Worm (Caenorhabditis elegans): ENCODE data around the gene F35H12.1.

The F35H12.1 gene

ce11 chrX:938269-938883 is 4.8 kb downstream of the F35H12.1 start, which contains the start of gene F53H8.3:
TSS of gene F53H8.3 (plus strand) at chrX:938543.
- no peak for TF ChIP-seq dao-5 (tag; optimal IDR thresholded peaks at IDR 0.05)
- TF ChIP-seq W03F9.2 (tag; optimal IDR thresholded peaks at IDR 0.05): no peak
- no peak for TF ChIP-seq him-1 (tag; optimal IDR thresholded peaks at IDR 0.05)

DNA sequence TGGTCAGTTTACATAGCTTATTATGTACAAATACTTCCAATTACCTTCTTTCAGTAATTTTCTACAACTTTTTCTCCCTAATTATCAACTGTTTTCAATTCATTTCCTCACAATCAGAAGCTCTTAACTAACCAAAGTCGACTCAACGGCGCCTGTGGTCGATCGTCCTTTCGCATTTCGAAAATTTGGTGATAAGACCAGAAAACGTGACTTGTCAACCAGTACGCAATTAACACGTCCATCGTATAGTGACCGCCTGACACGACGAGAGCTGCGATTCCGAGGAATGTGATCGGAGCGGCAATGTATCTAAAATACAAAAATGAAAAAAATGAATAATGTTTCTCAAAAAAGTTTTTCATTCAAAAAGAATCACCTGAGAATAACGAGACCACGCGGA is 12.1 kb downstream of the F35H12.1 start:
- TF ChIP-seq W03F9.2 (tag; optimal IDR thresholded peaks at IDR 0.05) (no peak), him-1 (tag; optimal IDR thresholded peaks at IDR 0.05) (no peak), dao-5 (tag; optimal IDR thresholded peaks at IDR 0.05) (no peak)

- no peak for TF ChIP-seq him-1 (tag; optimal IDR thresholded peaks at IDR 0.05)
- no peak for TF ChIP-seq W03F9.2 (tag; optimal IDR thresholded peaks at IDR 0.05)
- TF ChIP-seq dao-5 (tag; optimal IDR thresholded peaks at IDR 0.05): no peak
These were observed 14.3 kb downstream of the F35H12.1 start for ce11 chrX:947885-948284.

- no peak for TF ChIP-seq dao-5 (tag; optimal IDR thresholded peaks at IDR 0.05)
These were observed 15.2 kb downstream of the F35H12.1 start, which contains the start of gene sms-2 for ce11 chrX:948783-949182. TSS of gene sms-2 (minus strand) at chrX:948883.

DNA sequence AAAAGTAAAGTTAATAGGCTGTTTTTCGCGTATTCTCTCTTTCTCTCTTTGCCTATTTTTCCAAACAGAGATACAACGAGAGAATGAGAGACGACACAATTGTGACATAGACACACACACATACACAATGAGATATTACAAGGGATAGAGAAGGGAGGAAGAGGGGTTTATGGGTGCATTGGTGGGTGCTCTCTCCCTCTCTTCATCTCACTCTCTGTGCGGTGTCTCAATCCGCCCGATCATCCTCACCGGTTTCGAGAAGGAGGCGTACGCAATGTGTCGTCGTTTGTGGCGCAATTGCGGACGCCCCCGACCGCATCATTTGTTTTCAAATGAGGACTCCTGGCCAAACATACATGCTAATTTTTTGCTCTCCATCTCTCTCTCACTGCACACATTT is 15.9 kb downstream of the F35H12.1 start:
- TF ChIP-seq dao-5 (tag; optimal IDR thresholded peaks at IDR 0.05) (no peak), him-1 (tag; optimal IDR thresholded peaks at IDR 0.05) (peak; percentile 95), W03F9.2 (tag; optimal IDR thresholded peaks at IDR 0.05) (peak; percentile 75)

DNA sequence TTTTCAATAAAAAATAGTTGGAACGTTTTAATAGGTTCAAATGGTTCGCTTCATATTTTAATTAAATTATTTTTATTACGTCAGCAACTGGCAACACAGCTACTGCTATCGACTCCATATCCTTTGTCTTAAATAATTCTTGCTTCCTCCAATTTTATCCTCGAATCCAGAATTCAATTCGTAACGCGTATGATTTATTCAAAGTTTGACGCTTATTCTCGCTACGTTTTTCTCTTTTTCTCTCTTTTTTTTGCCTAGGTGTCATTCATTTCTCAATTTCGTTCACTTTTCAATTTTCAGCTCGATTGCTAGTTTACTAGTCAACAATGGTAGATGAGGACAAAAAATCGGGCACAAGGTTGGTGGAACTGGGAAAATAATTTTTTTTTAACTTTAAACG is 16.9 kb downstream of the F35H12.1 start, which contains the start of gene arr-1:
TSS of gene arr-1 (plus strand) at position 301 of the 400 bp plus-strand sequence.
- no peak for TF ChIP-seq W03F9.2 (tag; optimal IDR thresholded peaks at IDR 0.05)
- TF ChIP-seq him-1 (tag; optimal IDR thresholded peaks at IDR 0.05): no peak
- no peak for TF ChIP-seq dao-5 (tag; optimal IDR thresholded peaks at IDR 0.05)

DNA sequence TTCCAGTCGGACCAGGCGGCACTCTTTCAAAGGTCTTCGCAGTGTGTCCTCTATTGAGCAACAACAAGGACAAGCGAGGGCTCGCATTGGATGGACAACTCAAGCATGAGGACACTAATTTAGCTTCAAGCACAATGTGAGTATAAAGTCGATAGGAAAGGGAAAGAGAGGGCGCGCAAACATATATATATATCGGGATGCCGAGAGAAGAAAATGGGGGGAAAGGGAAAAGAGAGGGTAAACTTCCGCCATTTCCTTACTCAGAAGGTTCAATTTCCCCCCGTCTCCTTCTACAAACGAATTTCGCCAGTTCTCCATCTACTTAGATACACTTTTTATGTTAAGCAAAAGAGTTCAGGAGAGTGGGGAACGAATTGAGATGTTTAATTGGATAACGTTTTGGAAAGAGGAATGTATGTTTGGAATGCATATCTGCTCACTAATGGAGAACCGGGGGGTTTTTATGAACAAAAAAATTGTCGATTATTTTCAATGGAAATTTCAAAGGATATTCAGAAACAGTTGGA is 19.0 kb downstream of the F35H12.1 start:
- TF ChIP-seq him-1 (tag; optimal IDR thresholded peaks at IDR 0.05) (no peak), W03F9.2 (tag; optimal IDR thresholded peaks at IDR 0.05) (no peak), dao-5 (tag; optimal IDR thresholded peaks at IDR 0.05) (no peak)

ce11 chrX:954499-955061 is 21.0 kb downstream of the F35H12.1 start, which contains the start of gene apm-3:
TSS of gene apm-3 (plus strand) at chrX:954975.
- TF ChIP-seq W03F9.2 (tag; optimal IDR thresholded peaks at IDR 0.05): peak; percentile 2
- no peak for TF ChIP-seq dao-5 (tag; optimal IDR thresholded peaks at IDR 0.05)
- TF ChIP-seq him-1 (tag; optimal IDR thresholded peaks at IDR 0.05): no peak

DNA sequence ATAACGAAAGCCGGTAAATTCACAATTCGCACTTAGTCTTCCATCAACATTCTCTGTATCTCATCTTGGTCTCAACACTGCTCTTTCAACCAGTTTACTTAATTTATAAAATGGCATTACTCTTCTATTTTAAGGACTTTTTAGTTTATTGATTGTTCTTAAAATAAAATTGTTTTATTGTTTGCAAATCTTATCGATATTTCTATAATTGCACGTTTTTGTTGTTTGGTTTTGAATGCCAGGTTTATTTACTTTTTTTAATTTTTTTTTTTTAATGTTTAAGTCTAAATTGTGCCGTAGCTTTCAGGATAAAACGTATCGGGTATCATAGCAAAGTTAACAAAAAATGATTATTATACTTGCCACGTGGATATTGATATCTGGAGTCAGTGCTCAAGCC is 24.0 kb downstream of the F35H12.1 start, which contains the start of gene chil-10:
TSS of gene chil-10 (plus strand) at position 301 of the 400 bp plus-strand sequence.
- TF ChIP-seq him-1 (tag; optimal IDR thresholded peaks at IDR 0.05): no peak
- no peak for TF ChIP-seq W03F9.2 (tag; optimal IDR thresholded peaks at IDR 0.05)
- TF ChIP-seq dao-5 (tag; optimal IDR thresholded peaks at IDR 0.05): no peak

DNA sequence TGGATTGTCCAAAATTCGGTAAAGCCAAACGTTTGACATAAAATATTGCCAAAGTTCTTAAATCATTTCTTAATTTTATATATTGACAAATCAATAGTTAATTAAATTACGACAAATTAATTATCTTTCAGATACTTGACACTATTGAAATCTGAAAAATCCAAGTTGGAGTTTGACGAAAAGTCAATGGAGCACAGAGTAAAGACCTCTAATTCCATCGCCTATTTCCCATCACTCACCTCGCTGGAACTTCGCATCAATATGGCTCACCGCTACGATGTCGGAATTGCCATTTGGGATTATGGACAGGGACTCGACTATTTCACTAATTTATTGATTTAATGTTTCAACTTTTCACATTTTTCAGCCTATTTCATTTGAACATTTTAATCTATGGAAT is 26.5 kb downstream of the F35H12.1 start:
- TF ChIP-seq W03F9.2 (tag; optimal IDR thresholded peaks at IDR 0.05) (no peak), him-1 (tag; optimal IDR thresholded peaks at IDR 0.05) (no peak), dao-5 (tag; optimal IDR thresholded peaks at IDR 0.05) (no peak)

DNA sequence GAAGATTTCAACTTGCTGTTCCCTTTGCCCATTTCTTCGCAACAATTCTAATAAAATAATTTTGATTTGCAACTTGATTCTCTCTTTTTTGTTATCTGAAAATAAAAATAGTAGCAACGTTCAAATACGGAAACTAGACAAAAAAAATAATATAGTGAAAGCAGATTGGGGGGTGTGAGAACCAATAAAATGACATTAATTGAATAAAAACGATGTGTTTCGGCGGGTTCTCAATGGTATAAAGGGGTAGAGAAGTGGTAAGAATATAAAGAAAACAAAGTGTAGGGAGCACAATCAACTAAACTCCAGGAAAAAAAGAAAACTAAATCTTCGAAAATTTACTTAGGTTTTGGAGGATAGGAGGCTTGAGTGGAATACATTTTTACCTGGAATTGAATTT is 29.6 kb downstream of the F35H12.1 start, which contains the start of gene ncs-1:
TSS of gene ncs-1 (minus strand) at position 101 of the 400 bp plus-strand sequence.
- TF ChIP-seq him-1 (tag; optimal IDR thresholded peaks at IDR 0.05): no peak
- no peak for TF ChIP-seq W03F9.2 (tag; optimal IDR thresholded peaks at IDR 0.05)
- TF ChIP-seq dao-5 (tag; optimal IDR thresholded peaks at IDR 0.05): no peak

DNA sequence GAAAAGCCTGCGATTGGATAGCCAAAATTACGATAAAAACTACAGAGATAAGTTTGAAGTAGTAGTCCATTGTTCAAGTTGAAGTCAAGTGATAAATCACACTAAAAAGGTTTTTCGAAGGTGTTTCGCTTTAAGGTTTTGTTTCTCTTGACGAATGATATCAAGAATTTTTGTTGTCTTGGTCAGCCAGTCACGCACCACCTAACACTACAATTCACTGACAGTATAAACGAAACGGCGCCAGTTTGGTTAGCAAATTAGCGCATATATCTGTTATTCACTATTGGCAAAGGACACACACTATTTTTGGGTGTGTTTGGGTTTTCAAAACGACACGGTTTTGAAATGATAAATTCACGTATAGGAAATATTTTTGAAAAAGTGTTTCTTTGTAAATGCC is 36.5 kb downstream of the F35H12.1 start, which contains the start of gene C44C1.6:
TSS of gene C44C1.6 (minus strand) at position 199 of the 400 bp plus-strand sequence.
- TF ChIP-seq him-1 (tag; optimal IDR thresholded peaks at IDR 0.05): no peak
- TF ChIP-seq dao-5 (tag; optimal IDR thresholded peaks at IDR 0.05): no peak
- TF ChIP-seq W03F9.2 (tag; optimal IDR thresholded peaks at IDR 0.05): no peak

- no peak for TF ChIP-seq dao-5 (tag; optimal IDR thresholded peaks at IDR 0.05)
- peak; percentile 41 for TF ChIP-seq W03F9.2 (tag; optimal IDR thresholded peaks at IDR 0.05)
These were observed 41.1 kb downstream of the F35H12.1 start, which contains the start of gene vps-45 for ce11 chrX:974499-975235. TSS of gene vps-45 (minus strand) at chrX:974848.

ce11 chrX:975236-975535 is 41.6 kb downstream of the F35H12.1 start:
- TF ChIP-seq W03F9.2 (tag; optimal IDR thresholded peaks at IDR 0.05) (no peak), him-1 (tag; optimal IDR thresholded peaks at IDR 0.05) (no peak), dao-5 (tag; optimal IDR thresholded peaks at IDR 0.05) (no peak)
